Worm (Caenorhabditis elegans) whole organism, early embryonic: ENCODE data around the gene F55G11.4.

Experiments used
- B0310.2 ChIP-seq: sonication (generic microtip); optimal IDR thresholded peaks from 2 replicates; lab custom pipeline; 2016; ENCODE audit warnings: mild to moderate bottlenecking, missing genetic modification characterization, missing compliant biosample characterization
- F13C5.2 ChIP-seq: sonication (generic microtip); optimal IDR thresholded peaks from 2 replicates; lab custom pipeline; 2017; ENCODE audit warnings: mild to moderate bottlenecking, missing genetic modification characterization, inconsistent platforms, missing compliant biosample characterization
- aly-1 ChIP-seq: sonication (generic microtip); optimal IDR thresholded peaks from 2 replicates; lab custom pipeline; 2016; ENCODE audit warnings: missing genetic modification characterization, missing compliant biosample characterization
- ama-1 ChIP-seq: fragments of 150-350 bp; optimal IDR thresholded peaks from 2 replicates; lab custom pipeline; 2014
- ceh-13 ChIP-seq: fragments of 200-800 bp; sonication (Bioruptor generic); optimal IDR thresholded peaks from 2 replicates; lab custom pipeline; 2018; ENCODE audit warnings: mild to moderate bottlenecking, missing genetic modification characterization, missing compliant biosample characterization
- ceh-36 ChIP-seq: sonication (generic microtip); optimal IDR thresholded peaks from 2 replicates; lab custom pipeline; 2016; ENCODE audit warnings: missing genetic modification characterization, inconsistent platforms, missing compliant biosample characterization
- ets-7 ChIP-seq: sonication (generic microtip); optimal IDR thresholded peaks from 2 replicates; lab custom pipeline; 2016; ENCODE audit warnings: missing genotype, missing genetic modification characterization, missing compliant biosample characterization
- flt-1 ChIP-seq: fragments of 200-800 bp; sonication (Bioruptor generic); IDR thresholded peaks from 2 replicates; pipeline ENCODE4 v1.3.6; 2022; ENCODE audit warnings: missing genetic modification characterization, missing compliant biosample characterization
- hmbx-1 ChIP-seq: sonication (generic microtip); optimal IDR thresholded peaks from 2 replicates; lab custom pipeline; 2016; ENCODE audit warnings: mild to moderate bottlenecking, missing genetic modification characterization, missing compliant biosample characterization
- hmg-4 ChIP-seq: fragments of 200-800 bp; sonication (Bioruptor generic); optimal IDR thresholded peaks from 2 replicates; lab custom pipeline; 2018; ENCODE audit warnings: mild to moderate bottlenecking, missing genetic modification characterization, missing compliant biosample characterization
- hnd-1 ChIP-seq: sonication (generic microtip); optimal IDR thresholded peaks from 2 replicates; lab custom pipeline; 2016; ENCODE audit warnings: missing genetic modification characterization, missing compliant biosample characterization
- pes-1 ChIP-seq: fragments of 200-800 bp; sonication (Bioruptor generic); IDR thresholded peaks from 2 replicates; pipeline ENCODE4 v1.3.6; 2022; ENCODE audit warnings: missing genetic modification reagents, missing genetic modification characterization, missing compliant biosample characterization
- scrt-1 ChIP-seq: fragments of 200-800 bp; sonication (Bioruptor generic); IDR thresholded peaks from 2 replicates; pipeline ENCODE4 v1.3.6; 2022; ENCODE audit warnings: missing genetic modification characterization, missing compliant biosample characterization
- sea-1 ChIP-seq: fragments of 200-800 bp; sonication (Bioruptor generic); conservative IDR thresholded peaks from 2 replicates; pipeline ENCODE4 v1.3.6; 2022; ENCODE audit warnings: missing genetic modification characterization, missing compliant biosample characterization
- tbx-11 ChIP-seq: fragments of 200-800 bp; sonication (Bioruptor generic); IDR thresholded peaks from 2 replicates; pipeline ENCODE4 v1.3.6; 2022; ENCODE audit warnings: missing genetic modification characterization, missing compliant biosample characterization
- tbx-37 ChIP-seq: fragments of 200-800 bp; sonication (Bioruptor generic); conservative IDR thresholded peaks from 2 replicates; pipeline ENCODE4 v1.3.6; 2022; ENCODE audit warnings: missing genetic modification reagents, missing genetic modification characterization, missing compliant biosample characterization
- tra-4 ChIP-seq: sonication (generic microtip); optimal IDR thresholded peaks from 2 replicates; lab custom pipeline; 2017; ENCODE audit warnings: missing genetic modification characterization, missing compliant biosample characterization

Gene F55G11.4

ce11 chrIV:12957730-12958129 lies 15.7 kb upstream of the F55G11.4 start, which contains the start of gene F55G11.6:
Gene F55G11.6 (plus strand): TSS chrIV:12958030.
- TF ChIP-seq tbx-11 (GFP tag; lab: Robert Waterston, UW) (no peak), pes-1 (GFP tag; lab: Robert Waterston, UW) (no peak), tbx-37 (GFP tag; lab: Robert Waterston, UW) (no peak), F13C5.2 (tag; lab: Kevin White, UChicago) (no peak), aly-1 (tag; lab: Kevin White, UChicago) (no peak), hmg-4 (GFP tag; lab: Kevin White, UChicago) (no peak), sea-1 (GFP tag; lab: Robert Waterston, UW) (no peak), hnd-1 (no peak), hmbx-1 (tag; lab: Kevin White, UChicago) (no peak), ets-7 (tag; lab: Kevin White, UChicago) (no peak)

ce11 chrIV:12960136-12960535 lies 13.3 kb upstream of the F55G11.4 start, which contains the start of gene F55G11.7:
Gene F55G11.7 (plus strand): TSS chrIV:12960436.
- TF ChIP-seq tbx-37 (GFP tag; lab: Robert Waterston, UW) = no peak
- TF ChIP-seq tra-4 (tag; lab: Kevin White, UChicago) = no peak
- TF ChIP-seq B0310.2 = no peak
- TF ChIP-seq ceh-36 (tag; lab: Kevin White, UChicago) = no peak
- no peak for TF ChIP-seq hmbx-1 (tag; lab: Kevin White, UChicago)
- no peak for TF ChIP-seq tbx-11 (GFP tag; lab: Robert Waterston, UW)
- TF ChIP-seq ceh-13 = no peak
- no peak for TF ChIP-seq hnd-1
- TF ChIP-seq aly-1 (tag; lab: Kevin White, UChicago) = no peak
- TF ChIP-seq flt-1 (GFP tag; lab: Robert Waterston, UW) = no peak
- no peak for TF ChIP-seq pes-1 (GFP tag; lab: Robert Waterston, UW)
- no peak for TF ChIP-seq ama-1 (lab: Kevin White, UChicago)

- TF ChIP-seq B0310.2 = no peak
- no peak for TF ChIP-seq tbx-11 (GFP tag; lab: Robert Waterston, UW)
- no peak for TF ChIP-seq sea-1 (GFP tag; lab: Robert Waterston, UW)
- TF ChIP-seq hnd-1 = no peak
- no peak for TF ChIP-seq flt-1 (GFP tag; lab: Robert Waterston, UW)
- TF ChIP-seq ceh-13 = no peak
- TF ChIP-seq hmbx-1 (tag; lab: Kevin White, UChicago) = no peak
- TF ChIP-seq ets-7 (tag; lab: Kevin White, UChicago) = no peak
- TF ChIP-seq F13C5.2 (tag; lab: Kevin White, UChicago) = no peak
- TF ChIP-seq hmg-4 (GFP tag; lab: Kevin White, UChicago) = no peak
- TF ChIP-seq ceh-36 (tag; lab: Kevin White, UChicago) = no peak
Observed at ce11 chrIV:12962564-12962963, 10.9 kb upstream of the F55G11.4 start, which contains the start of gene F55G11.8. Gene F55G11.8 (plus strand): TSS chrIV:12962808.

- TF ChIP-seq aly-1 (tag; lab: Kevin White, UChicago) = no peak
- no peak for TF ChIP-seq ceh-36 (tag; lab: Kevin White, UChicago)
- TF ChIP-seq pes-1 (GFP tag; lab: Robert Waterston, UW) = no peak
- TF ChIP-seq hmg-4 (GFP tag; lab: Kevin White, UChicago) = no peak
- TF ChIP-seq F13C5.2 (tag; lab: Kevin White, UChicago) = no peak
- TF ChIP-seq tbx-37 (GFP tag; lab: Robert Waterston, UW) = no peak
Observed at ce11 chrIV:12964648-12965047, 8.8 kb upstream of the F55G11.4 start.

- TF ChIP-seq tbx-11 (GFP tag; lab: Robert Waterston, UW) (no peak), hmbx-1 (tag; lab: Kevin White, UChicago) (no peak), ceh-13 (no peak), F13C5.2 (tag; lab: Kevin White, UChicago) (no peak), tra-4 (tag; lab: Kevin White, UChicago) (no peak), hmg-4 (GFP tag; lab: Kevin White, UChicago) (no peak), flt-1 (GFP tag; lab: Robert Waterston, UW) (no peak), B0310.2 (no peak), aly-1 (tag; lab: Kevin White, UChicago) (no peak), hnd-1 (no peak)
Observed at ce11 chrIV:12965074-12965473, 8.3 kb upstream of the F55G11.4 start, which contains the start of gene dod-22. Gene dod-22 (plus strand): TSS chrIV:12965374.

- TF ChIP-seq hmbx-1 (tag; lab: Kevin White, UChicago) (no peak), scrt-1 (GFP tag; lab: Robert Waterston, UW) (no peak), ceh-36 (tag; lab: Kevin White, UChicago) (no peak), ceh-13 (no peak), F13C5.2 (tag; lab: Kevin White, UChicago) (no peak), hnd-1 (no peak), pes-1 (GFP tag; lab: Robert Waterston, UW) (no peak), tbx-11 (GFP tag; lab: Robert Waterston, UW) (no peak), tbx-37 (GFP tag; lab: Robert Waterston, UW) (no peak), B0310.2 (no peak), aly-1 (tag; lab: Kevin White, UChicago) (no peak), tra-4 (tag; lab: Kevin White, UChicago) (no peak), flt-1 (GFP tag; lab: Robert Waterston, UW) (no peak), hmg-4 (GFP tag; lab: Kevin White, UChicago) (no peak), ama-1 (lab: Kevin White, UChicago) (no peak), sea-1 (GFP tag; lab: Robert Waterston, UW) (no peak)
Observed at ce11 chrIV:12967303-12967702, 6.1 kb upstream of the F55G11.4 start.

ce11 chrIV:12969141-12969540 lies 4.3 kb upstream of the F55G11.4 start, which contains the start of gene F55G11.2:
Gene F55G11.2 (minus strand): TSS chrIV:12969289.
- no peak for TF ChIP-seq hnd-1
- no peak for TF ChIP-seq flt-1 (GFP tag; lab: Robert Waterston, UW)
- TF ChIP-seq aly-1 (tag; lab: Kevin White, UChicago) = no peak
- no peak for TF ChIP-seq sea-1 (GFP tag; lab: Robert Waterston, UW)
- no peak for TF ChIP-seq ceh-13
- TF ChIP-seq B0310.2 = no peak
